Worm (Caenorhabditis elegans) whole organism, L1 larva: ENCODE results near the gene toh-1.

Experiments
- C16A3.4 ChIP-seq: fragments of 150-350 bp; optimal IDR thresholded peaks from 2 replicates; lab custom pipeline; 2014; ENCODE audit warnings: missing biosample characterization, missing genetic modification characterization
- aha-1 ChIP-seq: fragments of 150-350 bp; optimal IDR thresholded peaks from 2 replicates; lab custom pipeline; 2014; ENCODE audit warnings: missing biosample characterization, missing genetic modification characterization
- blmp-1 ChIP-seq: fragments of 150-350 bp; optimal IDR thresholded peaks from 2 replicates; lab custom pipeline; 2014; ENCODE audit warnings: missing biosample characterization, missing genetic modification characterization
- ceh-90 ChIP-seq: sonication (generic microtip); optimal IDR thresholded peaks from 2 replicates; lab custom pipeline; 2016; ENCODE audit warnings: missing genetic modification characterization, missing compliant biosample characterization
- ces-1 ChIP-seq: fragments of 150-350 bp; optimal IDR thresholded peaks from 2 replicates; lab custom pipeline; 2014; ENCODE audit warnings: missing biosample characterization, missing genetic modification reagents, missing genetic modification characterization
- dpl-1 ChIP-seq, 3 experiments: fragments of 150-350 bp in 2 of 3; sonication (generic microtip) in 1 of 3; optimal IDR thresholded peaks; 2 replicates each; lab custom pipeline; 2014 to 2017; ENCODE audit warnings: missing biosample characterization in 3 of 3, missing genetic modification characterization in 3 of 3, missing genetic modification reagents in 3 of 3
- dsc-1 ChIP-seq: sonication (generic microtip); optimal IDR thresholded peaks from 2 replicates; lab custom pipeline; 2016; ENCODE audit warnings: mild to moderate bottlenecking, missing genetic modification characterization, missing compliant biosample characterization
- efl-1 ChIP-seq, 4 experiments: fragments of 150-350 bp; optimal IDR thresholded peaks in 3 of 4; peaks in 1 of 4; 1 replicate in 1 of 4; 2 replicates in 3 of 4; lab custom pipeline; 2014; ENCODE audit warnings: missing biosample characterization in 2 of 4, missing genetic modification characterization in 2 of 4, missing genetic modification reagents in 2 of 4
- efl-3 ChIP-seq: fragments of 200-800 bp; sonication (Bioruptor generic); optimal IDR thresholded peaks from 2 replicates; lab custom pipeline; 2018; ENCODE audit warnings: mild to moderate bottlenecking, missing genetic modification characterization, missing compliant biosample characterization
- egl-13 ChIP-seq: sonication (generic microtip); optimal IDR thresholded peaks from 2 replicates; lab custom pipeline; 2016; ENCODE audit warnings: missing genotype, missing genetic modification reagents, missing genetic modification characterization, missing compliant biosample characterization
- elt-2 ChIP-seq: sonication (generic microtip); optimal IDR thresholded peaks from 2 replicates; lab custom pipeline; 2016; ENCODE audit warnings: missing genetic modification characterization, mild to moderate bottlenecking, inconsistent platforms, missing compliant biosample characterization, missing genetic modification reagents
- elt-3 ChIP-seq, 6 experiments: fragments of 150-350 bp in 1 of 6; sonication (generic microtip); optimal IDR thresholded peaks; 2 replicates each; lab custom pipeline; 2017 to 2018; ENCODE audit warnings: missing biosample characterization in 6 of 6, missing genetic modification characterization in 6 of 6, inconsistent platforms in 1 of 6
- fos-1 ChIP-seq: fragments of 150-350 bp; optimal IDR thresholded peaks from 2 replicates; lab custom pipeline; 2014; ENCODE audit warnings: missing biosample characterization, missing genetic modification characterization
- grh-1 ChIP-seq: fragments of 200-800 bp; sonication (Bioruptor generic); IDR thresholded peaks from 2 replicates; pipeline ENCODE4 v1.3.6; 2022; ENCODE audit warnings: missing genetic modification reagents, missing genetic modification characterization, missing compliant biosample characterization
- lin-13 ChIP-seq: fragments of 150-350 bp; optimal IDR thresholded peaks from 2 replicates; lab custom pipeline; 2014; ENCODE audit warnings: missing biosample characterization, missing genetic modification reagents, missing genetic modification characterization
- lin-14 ChIP-seq: fragments of 200-800 bp; sonication (Bioruptor generic); optimal IDR thresholded peaks from 2 replicates; lab custom pipeline; 2018; ENCODE audit warnings: mild to moderate bottlenecking, missing genetic modification characterization, moderate library complexity, missing compliant biosample characterization
- lin-35 ChIP-seq, 2 experiments: fragments of 150-350 bp; optimal IDR thresholded peaks; 2 replicates each; lab custom pipeline; 2014; ENCODE audit warnings: missing biosample characterization in 2 of 2, missing genetic modification characterization in 2 of 2, missing genetic modification reagents in 2 of 2
- lsy-2 ChIP-seq, 2 experiments: fragments of 150-350 bp; optimal IDR thresholded peaks; 2 replicates each; lab custom pipeline; 2014; ENCODE audit warnings: missing biosample characterization in 2 of 2, missing genetic modification characterization in 2 of 2
- mdl-1 ChIP-seq, 2 experiments: fragments of 150-350 bp; optimal IDR thresholded peaks; 2 replicates each; lab custom pipeline; 2014 to 2017; ENCODE audit warnings: missing biosample characterization in 2 of 2, missing genetic modification characterization in 2 of 2, inconsistent platforms in 1 of 2
- mef-2 ChIP-seq: fragments of 150-350 bp; optimal IDR thresholded peaks from 2 replicates; lab custom pipeline; 2014; ENCODE audit warnings: missing biosample characterization, missing genetic modification characterization
- mep-1 ChIP-seq: fragments of 150-350 bp; optimal IDR thresholded peaks from 2 replicates; lab custom pipeline; 2014; ENCODE audit warnings: missing biosample characterization, missing genetic modification characterization
- nhr-11 ChIP-seq: fragments of 150-350 bp; optimal IDR thresholded peaks from 2 replicates; lab custom pipeline; 2014; ENCODE audit warnings: missing biosample characterization, missing genetic modification characterization
- nhr-19 ChIP-seq: fragments of 200-800 bp; sonication (Bioruptor generic); conservative IDR thresholded peaks from 2 replicates; pipeline ENCODE4 v1.3.6; 2022; ENCODE audit warnings: missing genetic modification characterization, missing compliant biosample characterization
- nhr-20 ChIP-seq: sonication (generic microtip); optimal IDR thresholded peaks from 2 replicates; lab custom pipeline; 2016; ENCODE audit warnings: mild to moderate bottlenecking, missing genetic modification characterization, missing compliant biosample characterization
- nhr-47 ChIP-seq: sonication (generic microtip); optimal IDR thresholded peaks from 2 replicates; lab custom pipeline; 2016; ENCODE audit warnings: mild to moderate bottlenecking, missing genetic modification characterization, moderate library complexity, missing compliant biosample characterization
- nhr-71 ChIP-seq: sonication (generic microtip); optimal IDR thresholded peaks from 2 replicates; lab custom pipeline; 2016; ENCODE audit warnings: mild to moderate bottlenecking, missing genetic modification characterization, moderate library complexity, missing compliant biosample characterization
- nhr-85 ChIP-seq: sonication (generic microtip); peaks from one replicate; lab custom pipeline; 2016; ENCODE audit warnings: missing genetic modification characterization, inconsistent platforms, missing compliant biosample characterization
- nhr-90 ChIP-seq: sonication (generic microtip); optimal IDR thresholded peaks from 2 replicates; lab custom pipeline; 2016; ENCODE audit warnings: mild to moderate bottlenecking, missing genetic modification characterization, missing compliant biosample characterization; ENCODE audit not compliant: poor library complexity
- pag-3 ChIP-seq: sonication (generic microtip); optimal IDR thresholded peaks from 2 replicates; lab custom pipeline; 2017; ENCODE audit warnings: missing genetic modification characterization, mild to moderate bottlenecking, missing compliant biosample characterization, antibody characterized with exemption, borderline replicate concordance; ENCODE audit not compliant: insufficient read depth
- pax-3 ChIP-seq: fragments of 200-800 bp; sonication (Bioruptor generic); optimal IDR thresholded peaks from 2 replicates; lab custom pipeline; 2018; ENCODE audit warnings: mild to moderate bottlenecking, missing genetic modification characterization, moderate library complexity, missing compliant biosample characterization
- rnt-1 ChIP-seq: sonication (generic microtip); optimal IDR thresholded peaks from 2 replicates; lab custom pipeline; 2016; ENCODE audit warnings: mild to moderate bottlenecking, missing genetic modification characterization, moderate library complexity, missing compliant biosample characterization
- snu-23 ChIP-seq: sonication (generic microtip); optimal IDR thresholded peaks from 2 replicates; lab custom pipeline; 2016; ENCODE audit warnings: missing genetic modification characterization, missing compliant biosample characterization
- swsn-7 ChIP-seq: sonication (generic microtip); optimal IDR thresholded peaks from 2 replicates; lab custom pipeline; 2016; ENCODE audit warnings: missing genetic modification characterization, missing compliant biosample characterization
- tbx-2 ChIP-seq: sonication (generic microtip); optimal IDR thresholded peaks from 2 replicates; lab custom pipeline; 2016; ENCODE audit warnings: missing genetic modification characterization, missing compliant biosample characterization
- tlp-1 ChIP-seq: fragments of 150-350 bp; optimal IDR thresholded peaks from 2 replicates; lab custom pipeline; 2014; ENCODE audit warnings: missing biosample characterization, missing genetic modification characterization
- unc-130 ChIP-seq: fragments of 150-350 bp; optimal IDR thresholded peaks from 2 replicates; lab custom pipeline; 2017; ENCODE audit warnings: missing biosample characterization, missing genetic modification characterization, inconsistent platforms
- unc-62 ChIP-seq: fragments of 150-350 bp; optimal IDR thresholded peaks from 2 replicates; lab custom pipeline; 2014; ENCODE audit warnings: missing biosample characterization, missing genetic modification reagents, missing genetic modification characterization
- unc-98 ChIP-seq: fragments of 200-800 bp; sonication (Bioruptor generic); IDR thresholded peaks from 2 replicates; pipeline ENCODE4 v1.3.6; 2022; ENCODE audit warnings: missing genetic modification characterization, missing compliant biosample characterization
- xbp-1 ChIP-seq: sonication (generic microtip); optimal IDR thresholded peaks from 2 replicates; lab custom pipeline; 2016; ENCODE audit warnings: missing genetic modification characterization, missing compliant biosample characterization
- zag-1 ChIP-seq: fragments of 150-350 bp; optimal IDR thresholded peaks from 2 replicates; lab custom pipeline; 2014; ENCODE audit warnings: missing biosample characterization, missing genetic modification characterization
- zip-4 ChIP-seq: fragments of 200-800 bp; sonication (Bioruptor generic); optimal IDR thresholded peaks from 2 replicates; lab custom pipeline; 2018; ENCODE audit warnings: mild to moderate bottlenecking, missing genetic modification characterization, moderate library complexity, missing compliant biosample characterization
- ztf-4 ChIP-seq: fragments of 150-350 bp; optimal IDR thresholded peaks from 2 replicates; lab custom pipeline; 2014; ENCODE audit warnings: missing biosample characterization, missing genetic modification characterization

Gene toh-1

ce11 chrIII:3798416-3798815 is 10.4 kb downstream of the toh-1 start:
- no peak for TF ChIP-seq nhr-20 (tag; lab: Kevin White, UChicago)
- TF ChIP-seq swsn-7 (tag; lab: Kevin White, UChicago) = no peak
- no peak for TF ChIP-seq unc-130
- TF ChIP-seq dsc-1 (tag; lab: Kevin White, UChicago) = no peak
- no peak for TF ChIP-seq snu-23
- TF ChIP-seq xbp-1 = no peak
- no peak for TF ChIP-seq lin-14 (GFP tag; lab: Kevin White, UChicago)
- TF ChIP-seq tlp-1 = no peak
- TF ChIP-seq ceh-90 = no peak
- no peak for TF ChIP-seq fos-1 (tag; lab: Kevin White, UChicago)
- TF ChIP-seq tbx-2 (tag; lab: Kevin White, UChicago) = no peak
- TF ChIP-seq pag-3 (tag; lab: Kevin White, UChicago) = no peak
- TF ChIP-seq unc-98 = no peak
- TF ChIP-seq elt-2 (tag; lab: Kevin White, UChicago) = no peak
- TF ChIP-seq efl-3 = no peak
- TF ChIP-seq unc-62 (GFP tag; lab: Kevin White, UChicago) = no peak
- no peak for TF ChIP-seq nhr-11
- TF ChIP-seq pax-3 (tag; lab: Kevin White, UChicago) = no peak

- peak; percentile 41 for TF ChIP-seq ztf-4 (tag; lab: Kevin White, UChicago)
- TF ChIP-seq xbp-1 = peak; percentile 12
- peak; percentile 9 for TF ChIP-seq nhr-47 (tag; lab: Kevin White, UChicago)
- peak; percentile 21 for TF ChIP-seq C16A3.4 (tag; lab: Kevin White, UChicago)
- TF ChIP-seq grh-1 (GFP tag; lab: Robert Waterston, UW) = peak; percentile 24; the same call in 1 of the 2 replicates
- peak in 1 of 2 experiments; percentile 74 for TF ChIP-seq mdl-1 (tag; optimal IDR thresholded peaks at IDR 0.05; lab: Kevin White, UChicago)
- peak; percentile 94 for TF ChIP-seq nhr-85 (tag; lab: Kevin White, UChicago)
- peak in 1 of 2 experiments; percentile 38 for TF ChIP-seq lin-35 (GFP tag; optimal IDR thresholded peaks at IDR 0.05; lab: Kevin White, UChicago)
- peak; percentile 80 for TF ChIP-seq unc-130
- no peak for TF ChIP-seq egl-13
- peak; percentile 98 for TF ChIP-seq blmp-1
- TF ChIP-seq nhr-19 (GFP tag; lab: Robert Waterston, UW) = peak; percentile 22; the same call in 1 of the 2 replicates
- peak in 2 of 6 experiments; percentile 1 to 20 for TF ChIP-seq elt-3 (tag; optimal IDR thresholded peaks at IDR 0.05; lab: Kevin White, UChicago)
- peak; percentile 33 for TF ChIP-seq rnt-1 (tag; lab: Kevin White, UChicago)
- TF ChIP-seq lsy-2 (tag; optimal IDR thresholded peaks at IDR 0.05; lab: Kevin White, UChicago) = peak in 1 of 2 experiments; percentile 38
- TF ChIP-seq nhr-90 (tag; lab: Kevin White, UChicago) = peak; percentile 41
- no peak for TF ChIP-seq zag-1 (tag; lab: Kevin White, UChicago)
- TF ChIP-seq nhr-71 (tag; lab: Kevin White, UChicago) = peak; percentile 60
- TF ChIP-seq zip-4 (GFP tag; lab: Kevin White, UChicago) = no peak
- TF ChIP-seq dpl-1 (GFP tag; optimal IDR thresholded peaks at IDR 0.05; lab: Kevin White, UChicago) = peak in 1 of 3 experiments; percentile 30
- TF ChIP-seq mep-1 (tag; lab: Kevin White, UChicago) = peak; percentile 48
- TF ChIP-seq elt-2 (tag; lab: Kevin White, UChicago) = peak; percentile 7
- TF ChIP-seq unc-62 (GFP tag; lab: Kevin White, UChicago) = no peak
- TF ChIP-seq aha-1 (tag; lab: Kevin White, UChicago) = no peak
- peak in 1 of 2 experiments; percentile 11 for TF ChIP-seq efl-1 (optimal IDR thresholded peaks at IDR 0.05; lab: Kevin White, UChicago)
- peak in 1 of 2 experiments; percentile 80 for TF ChIP-seq efl-1 (GFP tag; optimal IDR thresholded peaks at IDR 0.05 in 1 of 2; lab: Kevin White, UChicago)
- TF ChIP-seq lin-14 (GFP tag; lab: Kevin White, UChicago) = peak; percentile 70
- TF ChIP-seq snu-23 = peak; percentile 49
- TF ChIP-seq lin-13 (GFP tag; lab: Kevin White, UChicago) = no peak
- no peak for TF ChIP-seq ces-1
- TF ChIP-seq nhr-20 (tag; lab: Kevin White, UChicago) = peak; percentile 53
- no peak for TF ChIP-seq mef-2 (tag; lab: Kevin White, UChicago)
- TF ChIP-seq, all 84 proteins: peak for 23
These were observed 11.4 kb downstream of the toh-1 start for ce11 chrIII:3797180-3798026.
